Worm (Caenorhabditis elegans) whole organism, L4 larva: ENCODE measurements around the gene F26D11.1.
A peak's percentile ranks its signal among the peaks of the same experiment; 100 is the strongest.

Source experiments
- T20F7.1 ChIP-seq: fragments of 200-800 bp; sonication (Bioruptor generic); optimal IDR thresholded peaks from 2 replicates; lab custom pipeline; 2018; ENCODE audit warnings: mild to moderate bottlenecking, missing genetic modification characterization, missing compliant biosample characterization
- arid-1 ChIP-seq: fragments of 200-800 bp; sonication (Bioruptor generic); conservative IDR thresholded peaks from 2 replicates; pipeline ENCODE4 v1.3.6; 2022; ENCODE audit warnings: missing genetic modification reagents, missing genetic modification characterization, missing compliant biosample characterization
- daf-19 ChIP-seq: fragments of 200-800 bp; sonication (Bioruptor generic); conservative IDR thresholded peaks from 2 replicates; pipeline ENCODE4 v1.3.6; 2022; ENCODE audit warnings: missing genetic modification characterization, missing compliant biosample characterization
- mes-2 ChIP-seq: sonication (generic microtip); optimal IDR thresholded peaks from 2 replicates; lab custom pipeline; 2016; ENCODE audit warnings: missing genotype, mild to moderate bottlenecking, missing genetic modification characterization, missing compliant biosample characterization; ENCODE audit not compliant: poor library complexity, severe bottlenecking
- nhr-25 ChIP-seq: sonication (generic microtip); optimal IDR thresholded peaks from 2 replicates; lab custom pipeline; 2017; ENCODE audit warnings: missing genetic modification characterization, mild to moderate bottlenecking, missing compliant biosample characterization, antibody characterized with exemption, moderate library complexity, borderline replicate concordance; ENCODE audit not compliant: insufficient read depth

Gene F26D11.1

DNA sequence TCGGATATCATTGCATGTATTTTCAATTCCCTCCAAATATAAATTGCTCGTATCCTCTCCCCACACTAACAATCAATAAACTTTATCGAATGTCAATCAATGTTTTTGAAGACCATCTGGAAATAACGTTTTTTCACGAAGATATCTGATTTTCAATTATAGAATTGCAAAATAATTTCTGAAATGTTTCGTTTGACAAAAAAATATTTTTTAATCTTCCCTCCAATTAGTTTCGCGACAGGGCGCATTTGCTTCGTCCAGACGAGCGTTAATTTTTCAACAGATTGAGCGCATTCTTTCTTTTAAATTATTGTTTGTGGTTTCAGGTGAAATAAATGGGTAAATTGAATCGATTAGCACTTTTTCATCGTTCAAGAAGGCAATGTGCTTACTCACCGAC is 49.8 kb downstream of the F26D11.1 start, which contains the start of gene vars-1 (continued):
- TF ChIP-seq T20F7.1 (peak; percentile 46), arid-1 (GFP tag; lab: Robert Waterston, UW) (no peak), mes-2 (tag; lab: Kevin White, UChicago) (peak; percentile 58), nhr-25 (tag; lab: Kevin White, UChicago) (no peak), daf-19 (no peak)
